Fruit fly (Drosophila melanogaster) whole organism, embryonic: ENCODE measurements around the gene CG10510.

ENCODE experiments used
- Antp ChIP-seq: fragments of 200-800 bp; sonication (Bioruptor generic); optimal IDR thresholded peaks from 3 replicates; lab custom pipeline; 2016; ENCODE audit warnings: missing biosample characterization, missing genetic modification characterization
- CG13624 ChIP-seq: fragments of 200-800 bp; sonication (Bioruptor generic); optimal IDR thresholded peaks from 2 replicates; lab custom pipeline; 2016; ENCODE audit warnings: missing biosample characterization, missing genetic modification characterization
- CG34224 ChIP-seq: fragments of 200-800 bp; sonication (Bioruptor generic); IDR thresholded peaks from 3 replicates; pipeline ENCODE4 v1.3.6; 2022; ENCODE audit warnings: missing biosample characterization, missing genetic modification characterization; ENCODE audit not compliant: partially characterized antibody
- Dbx ChIP-seq: fragments of 200-800 bp; sonication (Bioruptor generic); IDR thresholded peaks from 3 replicates; pipeline ENCODE4 v1.3.6; 2022; ENCODE audit warnings: missing biosample characterization, missing genetic modification characterization
- Fer2 ChIP-seq: fragments of 200-800 bp; sonication (Bioruptor generic); optimal IDR thresholded peaks from 2 replicates; lab custom pipeline; 2018; ENCODE audit warnings: missing biosample characterization, mild to moderate bottlenecking, missing genetic modification characterization, moderate library complexity
- lola ChIP-seq, 3 experiments: fragments of >200 bp in 2 of 3; fragments of 200-800 bp in 1 of 3; sonication (Bioruptor generic) in 1 of 3; optimal IDR thresholded peaks; 2 replicates each; lab custom pipeline; 2017 to 2019; ENCODE audit warnings: missing biosample characterization in 3 of 3, missing genetic modification characterization in 3 of 3, mild to moderate bottlenecking in 1 of 3, moderate library complexity in 1 of 3

DNA sequence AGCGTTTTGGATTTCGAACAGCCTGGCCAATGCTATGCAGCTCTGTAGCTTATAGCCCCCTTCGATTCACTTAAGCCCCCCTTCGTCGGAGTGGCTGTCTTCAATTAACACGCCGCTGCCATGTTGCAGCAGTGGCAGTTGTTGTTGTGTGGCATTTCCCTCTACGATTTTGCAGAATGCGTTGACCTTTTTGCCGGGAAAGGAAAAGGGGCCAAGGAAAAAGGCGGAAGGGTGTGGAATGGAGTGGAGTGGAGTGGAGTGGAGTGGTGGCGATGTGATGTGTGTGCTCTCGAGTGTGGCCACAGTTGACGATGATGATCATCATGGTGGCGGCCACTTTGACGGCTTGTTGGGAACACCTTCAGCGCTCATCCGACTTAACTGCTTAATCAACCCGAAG, 28.5 kb upstream of the CG10510 start:
- no peak for TF ChIP-seq CG13624 (GFP tag; lab: Kevin White, UChicago)
- TF ChIP-seq Dbx (GFP tag; lab: Robert Waterston, UW), result no peak
- no peak for TF ChIP-seq Fer2 (tag; lab: Kevin White, UChicago)
- TF ChIP-seq lola (GFP tag; optimal IDR thresholded peaks at IDR 0.05; lab: Kevin White, UChicago), result no peak
- TF ChIP-seq CG34224 (GFP tag; lab: Robert Waterston, UW), result no peak
- no peak for TF ChIP-seq Antp
